Worm (Caenorhabditis elegans) whole organism, L3 larva: ENCODE data around the gene pitr-2.

Experiments used
- R02D3.7 ChIP-seq: fragments of 150-350 bp; optimal IDR thresholded peaks from 2 replicates; lab custom pipeline; 2014; ENCODE audit warnings: missing biosample characterization, missing genetic modification characterization
- egl-27 ChIP-seq: sonication (generic microtip); optimal IDR thresholded peaks from 4 replicates; lab custom pipeline; 2017; ENCODE audit warnings: missing biosample characterization, missing genetic modification reagents, missing genetic modification characterization
- elt-1 ChIP-seq: fragments of 150-350 bp; optimal IDR thresholded peaks from 2 replicates; lab custom pipeline; 2014; ENCODE audit warnings: missing biosample characterization, missing genetic modification characterization
- elt-2 ChIP-seq: sonication (generic microtip); optimal IDR thresholded peaks from 2 replicates; lab custom pipeline; 2016; ENCODE audit warnings: missing genetic modification reagents, mild to moderate bottlenecking, missing genetic modification characterization, missing compliant biosample characterization
- fkh-10 ChIP-seq: sonication (generic microtip); optimal IDR thresholded peaks from 2 replicates; lab custom pipeline; 2017; ENCODE audit warnings: missing biosample characterization, missing genetic modification reagents, missing genetic modification characterization
- nfya-1 ChIP-seq: sonication (generic microtip); optimal IDR thresholded peaks from 2 replicates; lab custom pipeline; 2017; ENCODE audit warnings: missing genetic modification characterization, mild to moderate bottlenecking, missing compliant biosample characterization, antibody characterized with exemption, moderate library complexity; ENCODE audit not compliant: insufficient read depth
- nhr-12 ChIP-seq: fragments of 150-350 bp; optimal IDR thresholded peaks from 2 replicates; lab custom pipeline; 2014; ENCODE audit warnings: missing biosample characterization, missing genetic modification characterization
- nhr-237 ChIP-seq: fragments of 150-350 bp; optimal IDR thresholded peaks from 2 replicates; lab custom pipeline; 2014; ENCODE audit warnings: missing biosample characterization, missing genetic modification characterization
- nhr-76 ChIP-seq: fragments of 150-350 bp; sonication (generic microtip); optimal IDR thresholded peaks from 5 replicates; lab custom pipeline; 2014; ENCODE audit warnings: missing biosample characterization, missing genetic modification characterization
- pqm-1 ChIP-seq: fragments of 150-350 bp; optimal IDR thresholded peaks from 2 replicates; lab custom pipeline; 2017; ENCODE audit warnings: missing biosample characterization, missing genetic modification characterization, inconsistent platforms
- tbx-2 ChIP-seq: sonication (generic microtip); optimal IDR thresholded peaks from 2 replicates; lab custom pipeline; 2016; ENCODE audit warnings: mild to moderate bottlenecking, missing genetic modification characterization, missing compliant biosample characterization
- unc-62 ChIP-seq: fragments of 150-350 bp; sonication (generic microtip); optimal IDR thresholded peaks from 4 replicates; lab custom pipeline; 2014; ENCODE audit warnings: missing biosample characterization, missing genetic modification reagents, missing genetic modification characterization
- zag-1 ChIP-seq: fragments of 150-350 bp; optimal IDR thresholded peaks from 2 replicates; lab custom pipeline; 2014; ENCODE audit warnings: missing biosample characterization, missing genetic modification characterization
- ztf-4 ChIP-seq: fragments of 150-350 bp; optimal IDR thresholded peaks from 2 replicates; lab custom pipeline; 2014; ENCODE audit warnings: missing biosample characterization, missing genetic modification characterization

ce11 chrV:9097213-9097612 lies 40.3 kb downstream of the pitr-2 start:
- no peak for TF ChIP-seq nfya-1 (tag; lab: Kevin White, UChicago)
- no peak for TF ChIP-seq nhr-12 (tag; lab: Kevin White, UChicago)
- no peak for TF ChIP-seq unc-62 (GFP tag; lab: Kevin White, UChicago)
- TF ChIP-seq R02D3.7 (tag; lab: Kevin White, UChicago) = no peak
- TF ChIP-seq fkh-10 (GFP tag; lab: Kevin White, UChicago) = no peak
- TF ChIP-seq zag-1 (tag; lab: Kevin White, UChicago) = no peak
- no peak for TF ChIP-seq elt-2 (tag; lab: Kevin White, UChicago)
- TF ChIP-seq pqm-1 (tag; lab: Kevin White, UChicago) = no peak
- no peak for TF ChIP-seq nhr-237 (tag; lab: Kevin White, UChicago)
- TF ChIP-seq egl-27 = no peak
- no peak for TF ChIP-seq tbx-2 (tag; lab: Kevin White, UChicago)
- TF ChIP-seq ztf-4 (tag; lab: Kevin White, UChicago) = no peak
- TF ChIP-seq nhr-76 (tag; lab: Kevin White, UChicago) = no peak
- TF ChIP-seq elt-1 = no peak
